Worm (Caenorhabditis elegans) whole organism, early embryonic: ENCODE data around the gene dhs-18.

Experiments
- B0310.2 ChIP-seq: sonication (generic microtip); optimal IDR thresholded peaks from 2 replicates; lab custom pipeline; 2016; ENCODE audit warnings: mild to moderate bottlenecking, missing genetic modification characterization, missing compliant biosample characterization
- aly-1 ChIP-seq: sonication (generic microtip); optimal IDR thresholded peaks from 2 replicates; lab custom pipeline; 2016; ENCODE audit warnings: missing genetic modification characterization, missing compliant biosample characterization
- ama-1 ChIP-seq: fragments of 150-350 bp; optimal IDR thresholded peaks from 2 replicates; lab custom pipeline; 2014
- ceh-13 ChIP-seq: fragments of 200-800 bp; sonication (Bioruptor generic); optimal IDR thresholded peaks from 2 replicates; lab custom pipeline; 2018; ENCODE audit warnings: mild to moderate bottlenecking, missing genetic modification characterization, missing compliant biosample characterization
- ceh-36 ChIP-seq: sonication (generic microtip); optimal IDR thresholded peaks from 2 replicates; lab custom pipeline; 2016; ENCODE audit warnings: missing genetic modification characterization, inconsistent platforms, missing compliant biosample characterization
- flt-1 ChIP-seq: fragments of 200-800 bp; sonication (Bioruptor generic); IDR thresholded peaks from 2 replicates; pipeline ENCODE4 v1.3.6; 2022; ENCODE audit warnings: missing genetic modification characterization, missing compliant biosample characterization
- hmg-4 ChIP-seq: fragments of 200-800 bp; sonication (Bioruptor generic); optimal IDR thresholded peaks from 2 replicates; lab custom pipeline; 2018; ENCODE audit warnings: mild to moderate bottlenecking, missing genetic modification characterization, missing compliant biosample characterization
- hnd-1 ChIP-seq: sonication (generic microtip); optimal IDR thresholded peaks from 2 replicates; lab custom pipeline; 2016; ENCODE audit warnings: missing genetic modification characterization, missing compliant biosample characterization
- pes-1 ChIP-seq: fragments of 200-800 bp; sonication (Bioruptor generic); IDR thresholded peaks from 2 replicates; pipeline ENCODE4 v1.3.6; 2022; ENCODE audit warnings: missing genetic modification reagents, missing genetic modification characterization, missing compliant biosample characterization
- sea-1 ChIP-seq: fragments of 200-800 bp; sonication (Bioruptor generic); conservative IDR thresholded peaks from 2 replicates; pipeline ENCODE4 v1.3.6; 2022; ENCODE audit warnings: missing genetic modification characterization, missing compliant biosample characterization
- tbx-11 ChIP-seq: fragments of 200-800 bp; sonication (Bioruptor generic); IDR thresholded peaks from 2 replicates; pipeline ENCODE4 v1.3.6; 2022; ENCODE audit warnings: missing genetic modification characterization, missing compliant biosample characterization
- tbx-37 ChIP-seq: fragments of 200-800 bp; sonication (Bioruptor generic); conservative IDR thresholded peaks from 2 replicates; pipeline ENCODE4 v1.3.6; 2022; ENCODE audit warnings: missing genetic modification reagents, missing genetic modification characterization, missing compliant biosample characterization

DNA sequence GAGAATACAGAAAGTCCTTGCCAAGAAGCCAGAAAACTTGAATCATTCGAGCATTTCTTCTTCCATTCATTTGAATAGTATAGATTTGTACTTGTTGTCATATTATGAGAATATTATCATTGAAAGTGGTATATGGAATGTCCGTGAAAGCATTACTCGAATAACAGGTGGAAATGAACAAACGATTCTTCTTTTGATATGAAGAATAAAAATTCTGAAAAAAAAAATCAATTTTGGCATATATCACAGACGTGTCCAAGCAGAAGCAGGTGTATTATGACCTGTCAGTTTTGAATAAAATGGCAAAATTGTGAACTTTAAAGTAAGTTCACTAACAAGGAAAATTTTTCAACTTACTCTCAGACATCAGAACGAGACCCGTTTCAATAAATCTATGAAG, 10.4 kb upstream of the dhs-18 start, which contains the start of gene srh-75:
- TF ChIP-seq tbx-37 (no peak), aly-1 (tag; lab: Kevin White, UChicago) (no peak), hnd-1 (tag; lab: Kevin White, UChicago) (no peak), hmg-4 (GFP tag; lab: Kevin White, UChicago) (no peak), ama-1 (lab: Kevin White, UChicago) (no peak), pes-1 (no peak), flt-1 (GFP tag; lab: Robert Waterston, UW) (no peak), sea-1 (GFP tag; lab: Robert Waterston, UW) (no peak), B0310.2 (no peak), ceh-13 (GFP tag; lab: Kevin White, UChicago) (no peak), ceh-36 (tag; lab: Kevin White, UChicago) (no peak), tbx-11 (GFP tag; lab: Robert Waterston, UW) (no peak)
